Worm (Caenorhabditis elegans): ENCODE data around the gene Y105C5B.1413.

ce11 chrIV:16192754-16193153 is 8.3 kb upstream of the Y105C5B.1413 start:
- TF ChIP-seq nhr-12 (tag; optimal IDR thresholded peaks at IDR 0.05) (no peak), cnd-1 (tag; optimal IDR thresholded peaks at IDR 0.05) (no peak), mab-5 (tag; optimal IDR thresholded peaks at IDR 0.05) (no peak), snpc-4 (tag; optimal IDR thresholded peaks at IDR 0.05) (no peak), mep-1 (tag; optimal IDR thresholded peaks at IDR 0.05) (no peak), nhr-76 (tag; optimal IDR thresholded peaks at IDR 0.05) (no peak), nhr-28 (tag; optimal IDR thresholded peaks at IDR 0.05) (no peak), nhr-237 (tag; optimal IDR thresholded peaks at IDR 0.05) (no peak)
